Worm (Caenorhabditis elegans) whole organism, L1 larva: Measurements from ENCODE around the gene F40C5.2.
"Not testable (repeated sequence)": the region's sequence is repeated elsewhere in the genome, so short reads cannot be mapped to it uniquely, and the experiment has no call there.

Experiments
- C16A3.4 ChIP-seq: fragments of 150-350 bp; optimal IDR thresholded peaks from 2 replicates; lab custom pipeline; 2014; ENCODE audit warnings: missing biosample characterization, missing genetic modification characterization
- Y116A8C.19 ChIP-seq: sonication (generic microtip); optimal IDR thresholded peaks from 2 replicates; lab custom pipeline; 2016; ENCODE audit warnings: missing compliant biosample characterization, missing genetic modification characterization, borderline replicate concordance
- aha-1 ChIP-seq: fragments of 150-350 bp; optimal IDR thresholded peaks from 2 replicates; lab custom pipeline; 2014; ENCODE audit warnings: missing biosample characterization, missing genetic modification characterization
- aly-2 ChIP-seq: fragments of 150-350 bp; optimal IDR thresholded peaks from 2 replicates; lab custom pipeline; 2014; ENCODE audit warnings: missing biosample characterization, missing genetic modification characterization
- ama-1 ChIP-seq: fragments of 150-350 bp; optimal IDR thresholded peaks from 2 replicates; lab custom pipeline; 2014
- blmp-1 ChIP-seq: fragments of 150-350 bp; optimal IDR thresholded peaks from 2 replicates; lab custom pipeline; 2014; ENCODE audit warnings: missing biosample characterization, missing genetic modification characterization
- ceh-8 ChIP-seq: fragments of 200-800 bp; sonication (Bioruptor generic); optimal IDR thresholded peaks from 2 replicates; lab custom pipeline; 2018; ENCODE audit warnings: mild to moderate bottlenecking, missing genetic modification characterization, moderate library complexity, missing compliant biosample characterization
- ceh-90 ChIP-seq: sonication (generic microtip); optimal IDR thresholded peaks from 2 replicates; lab custom pipeline; 2016; ENCODE audit warnings: missing genetic modification characterization, missing compliant biosample characterization
- ces-1 ChIP-seq: fragments of 150-350 bp; optimal IDR thresholded peaks from 2 replicates; lab custom pipeline; 2014; ENCODE audit warnings: missing biosample characterization, missing genetic modification reagents, missing genetic modification characterization
- dpl-1 ChIP-seq, 3 experiments: fragments of 150-350 bp in 2 of 3; sonication (generic microtip) in 1 of 3; optimal IDR thresholded peaks; 2 replicates each; lab custom pipeline; 2014 to 2017; ENCODE audit warnings: missing biosample characterization in 3 of 3, missing genetic modification characterization in 3 of 3, missing genetic modification reagents in 3 of 3
- efl-1 ChIP-seq, 4 experiments: fragments of 150-350 bp; optimal IDR thresholded peaks in 3 of 4; peaks in 1 of 4; 1 replicate in 1 of 4; 2 replicates in 3 of 4; lab custom pipeline; 2014; ENCODE audit warnings: missing biosample characterization in 2 of 4, missing genetic modification characterization in 2 of 4, missing genetic modification reagents in 2 of 4
- egl-13 ChIP-seq: sonication (generic microtip); optimal IDR thresholded peaks from 2 replicates; lab custom pipeline; 2016; ENCODE audit warnings: missing genotype, missing genetic modification reagents, missing genetic modification characterization, missing compliant biosample characterization
- elt-2 ChIP-seq: sonication (generic microtip); optimal IDR thresholded peaks from 2 replicates; lab custom pipeline; 2016; ENCODE audit warnings: missing genetic modification characterization, mild to moderate bottlenecking, inconsistent platforms, missing compliant biosample characterization, missing genetic modification reagents
- elt-3 ChIP-seq, 6 experiments: fragments of 150-350 bp in 1 of 6; sonication (generic microtip); optimal IDR thresholded peaks; 2 replicates each; lab custom pipeline; 2017 to 2018; ENCODE audit warnings: missing biosample characterization in 6 of 6, missing genetic modification characterization in 6 of 6, inconsistent platforms in 1 of 6
- fkh-10 ChIP-seq: sonication (generic microtip); optimal IDR thresholded peaks from 2 replicates; lab custom pipeline; 2017; ENCODE audit warnings: missing biosample characterization, missing genetic modification reagents, missing genetic modification characterization
- fkh-4 ChIP-seq: sonication (generic microtip); optimal IDR thresholded peaks from 2 replicates; lab custom pipeline; 2016; ENCODE audit warnings: missing compliant biosample characterization, missing genetic modification characterization, borderline replicate concordance
- grh-1 ChIP-seq: fragments of 200-800 bp; sonication (Bioruptor generic); IDR thresholded peaks from 2 replicates; pipeline ENCODE4 v1.3.6; 2022; ENCODE audit warnings: missing genetic modification reagents, missing genetic modification characterization, missing compliant biosample characterization
- hlh-4 ChIP-seq: sonication (generic microtip); optimal IDR thresholded peaks from 2 replicates; lab custom pipeline; 2016; ENCODE audit warnings: mild to moderate bottlenecking, missing genetic modification characterization, missing compliant biosample characterization
- irx-1 ChIP-seq: sonication (generic microtip); optimal IDR thresholded peaks from 2 replicates; lab custom pipeline; 2016; ENCODE audit warnings: missing genetic modification characterization, missing compliant biosample characterization
- isw-1 ChIP-seq: fragments of 200-800 bp; sonication (Bioruptor generic); IDR thresholded peaks from 2 replicates; pipeline ENCODE4 v1.3.6; 2022; ENCODE audit warnings: missing genetic modification characterization, missing compliant biosample characterization
- lin-13 ChIP-seq: fragments of 150-350 bp; optimal IDR thresholded peaks from 2 replicates; lab custom pipeline; 2014; ENCODE audit warnings: missing biosample characterization, missing genetic modification reagents, missing genetic modification characterization
- lin-35 ChIP-seq, 2 experiments: fragments of 150-350 bp; optimal IDR thresholded peaks; 2 replicates each; lab custom pipeline; 2014; ENCODE audit warnings: missing biosample characterization in 2 of 2, missing genetic modification characterization in 2 of 2, missing genetic modification reagents in 2 of 2
- lin-39 ChIP-seq: fragments of 150-350 bp; optimal IDR thresholded peaks from 2 replicates; lab custom pipeline; 2014; ENCODE audit warnings: missing biosample characterization, missing genetic modification reagents, missing genetic modification characterization
- lsy-2 ChIP-seq, 2 experiments: fragments of 150-350 bp; optimal IDR thresholded peaks; 2 replicates each; lab custom pipeline; 2014; ENCODE audit warnings: missing biosample characterization in 2 of 2, missing genetic modification characterization in 2 of 2
- nhr-19 ChIP-seq: fragments of 200-800 bp; sonication (Bioruptor generic); conservative IDR thresholded peaks from 2 replicates; pipeline ENCODE4 v1.3.6; 2022; ENCODE audit warnings: missing genetic modification characterization, missing compliant biosample characterization
- nhr-20 ChIP-seq: sonication (generic microtip); optimal IDR thresholded peaks from 2 replicates; lab custom pipeline; 2016; ENCODE audit warnings: mild to moderate bottlenecking, missing genetic modification characterization, missing compliant biosample characterization
- nhr-47 ChIP-seq: sonication (generic microtip); optimal IDR thresholded peaks from 2 replicates; lab custom pipeline; 2016; ENCODE audit warnings: mild to moderate bottlenecking, missing genetic modification characterization, moderate library complexity, missing compliant biosample characterization
- nhr-71 ChIP-seq: sonication (generic microtip); optimal IDR thresholded peaks from 2 replicates; lab custom pipeline; 2016; ENCODE audit warnings: mild to moderate bottlenecking, missing genetic modification characterization, moderate library complexity, missing compliant biosample characterization
- nhr-76 ChIP-seq: sonication (generic microtip); optimal IDR thresholded peaks from 2 replicates; lab custom pipeline; 2017; ENCODE audit warnings: missing biosample characterization, missing genetic modification characterization
- nhr-77 ChIP-seq: fragments of 150-350 bp; optimal IDR thresholded peaks from 2 replicates; lab custom pipeline; 2014; ENCODE audit warnings: missing biosample characterization, missing genetic modification characterization
- nhr-84 ChIP-seq: sonication (generic microtip); optimal IDR thresholded peaks from 2 replicates; lab custom pipeline; 2017; ENCODE audit warnings: missing biosample characterization, missing genetic modification characterization
- nhr-85 ChIP-seq: sonication (generic microtip); peaks from one replicate; lab custom pipeline; 2016; ENCODE audit warnings: missing genetic modification characterization, inconsistent platforms, missing compliant biosample characterization
- nhr-90 ChIP-seq: sonication (generic microtip); optimal IDR thresholded peaks from 2 replicates; lab custom pipeline; 2016; ENCODE audit warnings: mild to moderate bottlenecking, missing genetic modification characterization, missing compliant biosample characterization; ENCODE audit not compliant: poor library complexity
- pag-3 ChIP-seq: sonication (generic microtip); optimal IDR thresholded peaks from 2 replicates; lab custom pipeline; 2017; ENCODE audit warnings: missing genetic modification characterization, mild to moderate bottlenecking, missing compliant biosample characterization, antibody characterized with exemption, borderline replicate concordance; ENCODE audit not compliant: insufficient read depth
- pqm-1 ChIP-seq: sonication (generic microtip); optimal IDR thresholded peaks from 3 replicates; lab custom pipeline; 2017; ENCODE audit warnings: missing biosample characterization, missing genetic modification characterization
- snpc-4 ChIP-seq: fragments of 150-350 bp; optimal IDR thresholded peaks from 2 replicates; lab custom pipeline; 2014; ENCODE audit warnings: missing biosample characterization, missing genetic modification characterization
- snu-23 ChIP-seq: sonication (generic microtip); optimal IDR thresholded peaks from 2 replicates; lab custom pipeline; 2016; ENCODE audit warnings: missing genetic modification characterization, missing compliant biosample characterization
- tbx-2 ChIP-seq: sonication (generic microtip); optimal IDR thresholded peaks from 2 replicates; lab custom pipeline; 2016; ENCODE audit warnings: missing genetic modification characterization, missing compliant biosample characterization
- tlp-1 ChIP-seq: fragments of 150-350 bp; optimal IDR thresholded peaks from 2 replicates; lab custom pipeline; 2014; ENCODE audit warnings: missing biosample characterization, missing genetic modification characterization
- unc-30 ChIP-seq: sonication (generic microtip); optimal IDR thresholded peaks from 2 replicates; lab custom pipeline; 2017; ENCODE audit warnings: missing biosample characterization, missing genetic modification characterization
- unc-62 ChIP-seq: fragments of 150-350 bp; optimal IDR thresholded peaks from 2 replicates; lab custom pipeline; 2014; ENCODE audit warnings: missing biosample characterization, missing genetic modification reagents, missing genetic modification characterization
- unc-86 ChIP-seq: sonication (generic microtip); optimal IDR thresholded peaks from 2 replicates; lab custom pipeline; 2016; ENCODE audit warnings: missing genetic modification characterization, missing compliant biosample characterization
- vab-15 ChIP-seq: sonication (generic microtip); optimal IDR thresholded peaks from 2 replicates; lab custom pipeline; 2017; ENCODE audit warnings: missing genotype, mild to moderate bottlenecking, missing genetic modification characterization, missing compliant biosample characterization

F40C5.2 gene

DNA sequence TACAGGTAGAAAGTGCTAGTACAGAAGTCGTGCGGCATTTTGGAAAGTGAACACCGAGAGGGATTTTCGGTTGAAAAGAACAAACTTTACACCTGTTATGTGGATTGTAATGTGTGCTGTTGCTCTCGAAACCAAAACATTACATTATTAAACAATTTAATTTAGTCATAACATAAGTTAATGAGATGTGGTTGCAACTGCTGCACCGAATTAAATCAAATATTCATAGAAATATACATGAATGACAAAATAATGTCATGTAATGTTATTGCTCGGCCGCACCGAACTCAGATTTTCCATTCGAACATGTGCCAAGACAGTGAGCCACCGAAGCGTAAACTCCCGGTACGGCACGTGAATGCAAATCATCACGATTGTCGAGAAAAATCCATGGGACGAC lies 24.1 kb downstream of the F40C5.2 start, which contains the start of gene srh-213:
TSS of gene srh-213 (minus strand) at position 101 of the 400 bp plus-strand sequence.
- TF ChIP-seq lsy-2 (tag; optimal IDR thresholded peaks at IDR 0.05; lab: Kevin White, UChicago) (no peak), vab-15 (tag; lab: Kevin White, UChicago) (no peak), nhr-84 (no peak), nhr-47 (tag; lab: Kevin White, UChicago) (no peak), pag-3 (no peak), aha-1 (no peak), egl-13 (no peak), fkh-10 (no peak), snpc-4 (tag; lab: Kevin White, UChicago) (no peak), fkh-4 (tag; lab: Kevin White, UChicago) (no peak)

DNA sequence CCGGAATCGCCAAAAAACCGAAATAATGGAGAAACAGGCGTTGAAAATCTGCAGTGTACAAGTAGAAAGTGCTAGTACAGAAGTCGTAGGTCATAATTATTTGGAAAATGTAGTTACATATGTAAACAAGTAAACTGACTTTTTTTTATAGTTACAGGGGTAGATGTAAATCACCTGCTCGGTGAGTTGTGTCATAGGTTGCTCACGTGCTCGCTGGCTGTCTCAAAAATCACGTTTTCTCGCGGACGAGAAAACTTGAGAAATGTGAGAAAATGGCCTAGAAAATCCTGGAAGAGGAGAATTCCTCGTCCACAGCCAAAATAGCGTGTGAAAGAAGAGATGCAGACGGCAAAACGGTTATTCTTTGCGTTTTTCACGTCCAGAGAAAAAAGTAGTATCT lies 26.3 kb downstream of the F40C5.2 start, which contains the start of gene srh-212:
TSS of gene srh-212 (minus strand) at position 101 of the 400 bp plus-strand sequence.
- not testable (repeated sequence) for TF ChIP-seq lin-39 (tag; lab: Kevin White, UChicago); nhr-71; C16A3.4 (tag; lab: Kevin White, UChicago)

ce11 chrV:3600570-3600969 lies 29.8 kb downstream of the F40C5.2 start, which contains the start of gene T22F3.7:
T22F3.7 (minus strand) TSS chrV:3600670.
- TF ChIP-seq Y116A8C.19 (tag; lab: Kevin White, UChicago) (no peak), irx-1 (tag; lab: Kevin White, UChicago) (no peak), unc-86 (tag; lab: Kevin White, UChicago) (no peak), pqm-1 (no peak), elt-3 (tag; optimal IDR thresholded peaks at IDR 0.05; lab: Kevin White, UChicago) (no peak), efl-1 (optimal IDR thresholded peaks at IDR 0.05; lab: Kevin White, UChicago) (no peak), efl-1 (GFP tag; optimal IDR thresholded peaks at IDR 0.05 in 1 of 2; lab: Kevin White, UChicago) (no peak), dpl-1 (GFP tag; optimal IDR thresholded peaks at IDR 0.05; lab: Kevin White, UChicago) (no peak)

- no peak for TF ChIP-seq irx-1 (tag; lab: Kevin White, UChicago)
- no peak for TF ChIP-seq hlh-4 (tag; lab: Kevin White, UChicago)
- no peak for TF ChIP-seq egl-13
- no peak for TF ChIP-seq aly-2 (tag; lab: Kevin White, UChicago)
- TF ChIP-seq unc-30 (tag; lab: Kevin White, UChicago) = no peak
- no peak for TF ChIP-seq ceh-8 (GFP tag; lab: Kevin White, UChicago)
- no peak for TF ChIP-seq efl-1 (optimal IDR thresholded peaks at IDR 0.05; lab: Kevin White, UChicago)
- TF ChIP-seq efl-1 (GFP tag; optimal IDR thresholded peaks at IDR 0.05 in 1 of 2; lab: Kevin White, UChicago) = no peak
Measured at ce11 chrV:3605325-3605724, 34.5 kb downstream of the F40C5.2 start, which contains the start of gene T22F3.8. T22F3.8 (minus strand) TSS chrV:3605425.

- TF ChIP-seq nhr-19 (GFP tag; lab: Robert Waterston, UW) = peak; percentile 40
- TF ChIP-seq nhr-76 (tag; lab: Kevin White, UChicago) = no peak
- TF ChIP-seq elt-2 (tag; lab: Kevin White, UChicago) = no peak
- peak; percentile 68 for TF ChIP-seq blmp-1 (tag; lab: Kevin White, UChicago)
- no peak for TF ChIP-seq unc-62 (GFP tag; lab: Kevin White, UChicago)
- TF ChIP-seq fkh-10 = no peak
- no peak for TF ChIP-seq dpl-1 (GFP tag; optimal IDR thresholded peaks at IDR 0.05; lab: Kevin White, UChicago)
- TF ChIP-seq nhr-77 = no peak
- no peak for TF ChIP-seq unc-86 (tag; lab: Kevin White, UChicago)
- no peak for TF ChIP-seq nhr-71
- no peak for TF ChIP-seq lin-13 (GFP tag; lab: Kevin White, UChicago)
- no peak for TF ChIP-seq pag-3
- TF ChIP-seq snu-23 (GFP tag; lab: Kevin White, UChicago) = no peak
- no peak for TF ChIP-seq fkh-4 (tag; lab: Kevin White, UChicago)
- TF ChIP-seq nhr-90 (tag; lab: Kevin White, UChicago) = peak; percentile 2
- TF ChIP-seq grh-1 = no peak
- TF ChIP-seq lsy-2 (tag; optimal IDR thresholded peaks at IDR 0.05; lab: Kevin White, UChicago) = peak in 1 of 2 experiments; percentile 11
- TF ChIP-seq nhr-84 = no peak
- no peak for TF ChIP-seq lin-39 (tag; lab: Kevin White, UChicago)
- no peak for TF ChIP-seq ama-1
- TF ChIP-seq tbx-2 (tag; lab: Kevin White, UChicago) = no peak
- TF ChIP-seq nhr-20 (tag; lab: Kevin White, UChicago) = peak; percentile 67
- TF ChIP-seq ces-1 = no peak
- peak in 1 of 2 experiments; percentile 25 for TF ChIP-seq lin-35 (GFP tag; optimal IDR thresholded peaks at IDR 0.05; lab: Kevin White, UChicago)
- peak; percentile 21 for TF ChIP-seq nhr-85 (tag; lab: Kevin White, UChicago)
- TF ChIP-seq ceh-90 = no peak
- TF ChIP-seq isw-1 (GFP tag; lab: Robert Waterston, UW) = no peak
- TF ChIP-seq tlp-1 (tag; lab: Kevin White, UChicago) = no peak
- TF ChIP-seq elt-3 (tag; optimal IDR thresholded peaks at IDR 0.05; lab: Kevin White, UChicago) = peak in 3 of 6 experiments; percentile 49 to 94 (median 67)
Measured at ce11 chrV:3606391-3606790, 35.6 kb downstream of the F40C5.2 start.
